Worm (Caenorhabditis elegans) whole organism, dauer: ENCODE data around the gene F07F6.2.

Experiments used
- unc-62 ChIP-seq: sonication (generic microtip); optimal IDR thresholded peaks from 2 replicates; lab custom pipeline; 2017; ENCODE audit warnings: missing biosample characterization, missing genetic modification reagents, missing genetic modification characterization

Gene F07F6.2

DNA sequence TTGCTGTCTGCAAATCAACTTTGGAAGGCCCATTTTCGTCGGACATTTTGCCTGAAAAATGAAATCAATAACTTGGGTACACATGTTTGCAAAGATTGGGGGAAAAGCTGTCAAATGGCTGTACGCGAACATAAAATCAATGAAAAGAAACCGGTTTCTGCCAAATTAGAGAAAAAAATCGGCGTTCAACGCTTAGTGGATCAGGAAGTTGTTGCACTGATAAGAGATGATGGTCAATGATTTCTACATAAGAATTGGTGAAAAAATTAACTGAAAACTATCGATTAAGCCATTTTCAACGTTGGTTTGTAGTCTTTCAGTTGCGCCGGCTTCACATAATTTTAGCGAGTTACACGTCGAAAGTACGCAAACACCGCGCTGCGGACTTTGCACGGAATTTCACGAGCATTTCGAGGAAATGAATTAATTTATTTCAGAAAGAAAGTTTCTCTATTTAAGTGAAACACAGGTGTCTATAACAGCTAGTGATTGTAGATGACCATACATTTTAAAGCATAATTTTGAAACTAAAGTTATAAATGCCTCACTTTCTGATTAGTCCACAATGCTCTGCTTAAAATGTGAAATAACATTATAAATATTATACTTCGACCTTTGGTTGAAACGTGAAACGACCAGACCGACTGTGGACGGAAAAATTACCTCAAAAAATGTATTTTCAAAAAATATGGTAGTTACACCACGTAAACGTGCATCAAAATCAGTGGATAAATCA lies at the start of gene F07F6.2, which contains the start of gene F07F6.4:
TSS of gene F07F6.2 (plus strand) at position 686 of the 736 bp plus-strand sequence.
TSS of gene F07F6.4 (minus strand) at position 51 of the 736 bp plus-strand sequence.
- TF ChIP-seq unc-62 (GFP tag; lab: Kevin White, UChicago), result no peak

DNA sequence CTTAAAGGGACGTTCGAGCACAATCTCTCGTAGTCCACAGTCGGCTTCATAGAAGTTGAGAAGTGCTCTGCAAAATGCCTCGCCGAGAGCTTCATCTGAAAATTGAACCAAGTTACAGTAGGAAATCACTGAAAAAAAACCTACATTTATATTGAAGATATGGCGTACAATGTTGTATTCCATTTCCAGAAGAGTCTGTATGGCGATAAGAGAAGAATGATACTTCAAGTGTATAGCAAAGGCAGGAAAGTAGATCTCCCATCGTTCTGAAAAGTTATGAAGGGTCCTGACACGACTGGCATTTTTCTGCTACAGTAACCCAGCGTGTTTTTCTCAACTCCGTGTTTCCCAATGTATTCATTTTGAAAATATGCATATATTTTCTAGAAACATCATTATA lies 45.7 kb upstream of the F07F6.2 start:
- TF ChIP-seq unc-62 (GFP tag; lab: Kevin White, UChicago), result no peak

DNA sequence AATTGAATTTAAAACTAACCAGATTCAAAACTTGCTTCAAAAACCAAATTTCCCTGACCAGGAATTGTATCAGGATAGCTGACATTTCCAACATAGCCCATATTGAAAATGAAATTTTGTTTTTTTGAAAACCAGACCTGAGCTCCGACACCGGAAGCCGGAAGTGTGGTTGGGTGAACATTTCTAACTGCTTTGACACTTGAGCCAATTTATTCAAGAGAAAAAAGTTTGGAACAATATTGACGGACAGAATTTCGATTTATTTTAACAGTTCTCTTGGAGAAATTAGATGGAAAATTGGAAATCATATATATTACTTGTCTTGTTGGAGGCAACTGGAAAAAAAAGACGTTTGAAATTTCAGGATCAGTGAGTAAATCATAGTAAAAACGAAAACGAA lies 42.8 kb upstream of the F07F6.2 start, which contains the start of gene ccpp-6:
TSS of gene ccpp-6 (minus strand) at position 101 of the 400 bp plus-strand sequence.
- no peak for TF ChIP-seq unc-62 (GFP tag; lab: Kevin White, UChicago)

DNA sequence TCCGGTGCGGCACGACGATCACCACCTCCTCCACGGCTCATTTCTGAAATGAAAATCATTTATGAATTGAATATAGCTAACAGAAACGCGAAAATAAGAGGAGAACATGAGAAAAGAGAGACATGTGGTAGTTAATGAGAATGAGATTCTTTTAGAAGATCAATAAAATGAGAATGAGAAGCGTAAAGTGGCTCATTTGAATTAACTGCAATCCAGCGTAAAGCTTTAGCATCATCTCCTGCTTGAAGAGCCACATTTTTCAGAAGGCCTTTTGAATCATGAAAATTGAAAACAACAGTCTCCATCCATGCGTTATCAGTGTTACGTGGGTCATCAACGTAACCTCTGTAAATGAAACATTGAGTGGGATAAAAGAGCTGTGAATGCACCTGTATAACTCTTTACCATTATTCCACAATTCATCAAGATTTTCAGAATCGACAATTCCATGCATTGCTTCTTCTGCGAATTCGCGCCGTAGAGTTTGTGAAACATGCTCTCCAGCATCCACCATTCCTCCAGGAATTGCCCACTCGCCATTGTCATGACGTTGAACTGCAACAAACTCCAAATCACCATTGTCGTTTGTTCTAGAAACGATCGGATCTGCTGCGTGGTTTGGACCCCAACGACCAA lies 41.1 kb upstream of the F07F6.2 start, which contains the start of gene rsp-4:
TSS of gene rsp-4 (minus strand) at position 51 of the 636 bp plus-strand sequence.
- no peak for TF ChIP-seq unc-62 (GFP tag; lab: Kevin White, UChicago)

DNA sequence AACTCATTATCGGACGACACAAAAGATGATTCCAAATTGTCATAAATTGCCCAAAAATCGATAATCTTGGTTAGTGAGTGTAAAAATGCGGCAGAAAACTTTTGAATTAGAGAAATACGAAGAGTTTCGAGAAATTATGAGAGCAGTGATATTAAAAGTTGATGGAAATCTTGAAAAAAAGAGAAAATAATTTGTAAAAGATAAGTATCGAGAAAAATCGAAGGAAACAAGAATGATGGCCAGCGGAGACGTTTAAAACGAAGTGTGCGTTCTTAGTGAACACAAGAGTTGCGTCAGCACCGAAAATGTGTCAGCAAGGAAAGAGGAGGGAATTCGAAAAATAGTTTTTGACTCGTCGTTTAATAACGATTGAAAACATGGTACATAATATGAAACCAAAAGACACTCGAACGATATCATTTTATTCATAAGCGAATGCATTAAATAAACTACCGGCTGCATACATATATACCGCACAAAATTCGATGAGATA lies 40.1 kb upstream of the F07F6.2 start, which contains the start of gene ndx-6:
TSS of gene ndx-6 (minus strand) at position 51 of the 493 bp plus-strand sequence.
- no peak for TF ChIP-seq unc-62 (GFP tag; lab: Kevin White, UChicago)

- TF ChIP-seq unc-62 (GFP tag; lab: Kevin White, UChicago), result no peak
Measured at ce11 chrII:5391447-5391846, 38.6 kb upstream of the F07F6.2 start.

- no peak for TF ChIP-seq unc-62 (GFP tag; lab: Kevin White, UChicago)
Measured at ce11 chrII:5393090-5393489, 36.9 kb upstream of the F07F6.2 start, which contains the start of gene brap-2. brap-2 (minus strand) TSS chrII:5393190.

- TF ChIP-seq unc-62 (GFP tag; lab: Kevin White, UChicago), result no peak
Measured at ce11 chrII:5395594-5395993, 34.4 kb upstream of the F07F6.2 start, which contains the start of gene pink-1. pink-1 (minus strand) TSS chrII:5395694.

ce11 chrII:5398779-5399178 lies 31.2 kb upstream of the F07F6.2 start, which contains the start of gene fbxl-3:
fbxl-3 (minus strand) TSS chrII:5398902.
- TF ChIP-seq unc-62 (GFP tag; lab: Kevin White, UChicago), result no peak

ce11 chrII:5399201-5399600 lies 30.8 kb upstream of the F07F6.2 start, which contains the start of gene mog-5:
mog-5 (plus strand) TSS chrII:5399538.
- no peak for TF ChIP-seq unc-62 (GFP tag; lab: Kevin White, UChicago)

DNA sequence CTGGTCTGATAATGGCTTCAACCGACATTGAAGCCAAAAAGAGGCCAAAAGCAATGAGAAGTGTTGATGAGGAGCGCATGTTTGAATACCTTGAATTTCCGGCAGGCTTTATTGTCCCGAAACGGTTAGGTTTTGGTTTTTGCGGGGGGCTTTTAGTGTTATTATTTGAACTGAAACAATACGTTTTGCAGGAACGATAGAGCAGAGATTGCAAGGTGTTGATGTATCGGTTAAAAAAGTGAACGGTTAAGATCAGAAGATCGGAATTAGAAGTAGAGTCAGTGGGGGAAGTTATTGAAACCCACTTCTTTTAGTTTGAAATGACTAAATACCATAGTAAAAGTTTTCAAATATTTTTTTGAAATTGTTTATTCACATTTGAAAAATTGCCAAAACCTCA lies 22.5 kb upstream of the F07F6.2 start, which contains the start of gene clec-141:
TSS of gene clec-141 (minus strand) at position 101 of the 400 bp plus-strand sequence.
- TF ChIP-seq unc-62 (GFP tag; lab: Kevin White, UChicago), result no peak

DNA sequence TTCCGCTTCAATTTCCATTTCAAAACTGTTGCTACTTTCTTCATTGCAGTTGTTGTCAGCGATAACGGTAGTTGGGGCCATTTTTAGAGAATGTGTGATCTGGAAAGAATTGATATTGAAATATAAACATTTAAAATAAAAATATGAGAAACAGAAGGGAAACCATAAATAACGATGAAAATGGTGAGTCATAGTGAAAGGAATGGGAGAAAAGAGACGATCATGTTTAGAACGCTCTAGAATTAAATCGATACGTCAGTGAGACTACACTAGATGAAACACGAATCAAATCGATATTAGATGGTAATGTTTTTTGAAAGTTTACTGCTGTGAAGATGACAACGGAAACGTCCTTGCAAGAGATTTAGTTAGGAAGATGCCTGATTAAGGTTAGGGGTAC lies 21.1 kb upstream of the F07F6.2 start, which contains the start of the genes EEED8.12 and EEED8.4:
TSS of gene EEED8.12 (minus strand) at position 101 of the 400 bp plus-strand sequence.
TSS of gene EEED8.4 (plus strand) at position 396 of the 400 bp plus-strand sequence.
- TF ChIP-seq unc-62 (GFP tag; lab: Kevin White, UChicago), result no peak

ce11 chrII:5412467-5412866 lies 17.5 kb upstream of the F07F6.2 start, which contains the start of the genes EEED8.13 and EEED8.18:
EEED8.13 (minus strand) TSS chrII:5412567.
EEED8.18 (minus strand) TSS chrII:5412610.
- TF ChIP-seq unc-62 (GFP tag; lab: Kevin White, UChicago), result no peak

DNA sequence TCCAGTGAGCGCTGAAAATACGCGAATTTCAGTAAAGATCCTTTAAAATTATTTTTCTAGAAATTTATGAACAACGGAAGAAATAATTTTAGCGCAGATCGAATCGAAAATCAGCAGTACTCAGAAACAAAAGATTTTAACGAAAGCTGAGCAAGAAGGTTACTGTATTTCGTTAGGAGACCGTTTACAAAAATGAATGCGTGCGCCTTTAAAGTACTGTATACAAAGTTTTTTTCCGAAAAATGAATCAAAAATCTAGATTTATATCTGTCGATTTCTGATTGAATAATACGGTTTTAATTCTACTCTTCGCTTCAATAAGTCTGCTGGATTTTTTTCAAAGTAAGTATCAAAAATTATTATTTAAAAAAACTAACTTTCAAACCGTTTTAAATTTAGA lies 16.0 kb upstream of the F07F6.2 start, which contains the start of the genes EEED8.14 and EEED8.3:
TSS of gene EEED8.14 (minus strand) at position 13 of the 400 bp plus-strand sequence.
TSS of gene EEED8.3 (plus strand) at position 237 of the 400 bp plus-strand sequence.
- no peak for TF ChIP-seq unc-62 (GFP tag; lab: Kevin White, UChicago)

- TF ChIP-seq unc-62 (GFP tag; lab: Kevin White, UChicago), result no peak
Measured at ce11 chrII:5416204-5416764, 13.7 kb upstream of the F07F6.2 start, which contains the start of gene EEED8.2. EEED8.2 (plus strand) TSS chrII:5416714.
